Worm (Caenorhabditis elegans) whole organism, L2 larva: Measurements from ENCODE around the gene ceh-76.

Source experiments
- ama-1 ChIP-seq: fragments of 150-350 bp; optimal IDR thresholded peaks from 2 replicates; lab custom pipeline; 2018; ENCODE audit warnings: inconsistent platforms
- ceh-16 ChIP-seq: fragments of 150-350 bp; optimal IDR thresholded peaks from 2 replicates; lab custom pipeline; 2014; ENCODE audit warnings: missing biosample characterization, missing genetic modification characterization
- lin-39 ChIP-seq: fragments of 150-350 bp; optimal IDR thresholded peaks from 2 replicates; lab custom pipeline; 2014; ENCODE audit warnings: missing biosample characterization, missing genetic modification reagents, missing genetic modification characterization
- skn-1 ChIP-seq: sonication (generic microtip); optimal IDR thresholded peaks from 2 replicates; lab custom pipeline; 2017; ENCODE audit warnings: missing biosample characterization, missing genetic modification characterization
- unc-62 ChIP-seq: fragments of 150-350 bp; optimal IDR thresholded peaks from 2 replicates; lab custom pipeline; 2014; ENCODE audit warnings: missing biosample characterization, missing genetic modification reagents, missing genetic modification characterization
- ztf-11 ChIP-seq: sonication (generic microtip); optimal IDR thresholded peaks from 2 replicates; lab custom pipeline; 2017; ENCODE audit warnings: missing biosample characterization, missing genetic modification characterization

DNA sequence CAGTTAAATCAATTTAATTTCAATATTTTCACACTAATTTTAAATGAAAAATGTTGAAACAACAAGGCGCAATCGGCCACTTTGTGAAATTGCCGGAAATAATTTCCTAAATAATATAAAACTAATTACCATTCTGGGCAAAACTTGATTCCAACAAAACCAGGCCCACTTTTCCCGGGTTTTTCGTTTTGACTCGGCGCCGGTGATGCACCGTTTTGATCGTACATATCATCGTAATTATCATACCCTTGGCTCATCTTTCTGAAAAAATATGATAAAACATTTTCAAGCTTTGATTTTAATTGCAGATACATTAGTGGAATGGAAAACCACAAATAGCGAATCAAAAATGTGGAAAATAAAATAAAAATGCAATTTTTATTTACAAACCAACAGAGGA is 17.6 kb upstream of the ceh-76 start, which contains the start of gene rpb-9:
- TF ChIP-seq ztf-11 (tag; lab: Kevin White, UChicago) (no peak), ama-1 (lab: Kevin White, UChicago) (no peak), lin-39 (tag; lab: Kevin White, UChicago) (no peak), ceh-16 (tag; lab: Kevin White, UChicago) (no peak), unc-62 (GFP tag; lab: Kevin White, UChicago) (no peak), skn-1 (no peak)
